Worm (Caenorhabditis elegans) whole organism, L3 larva: ENCODE measurements around the gene cpl-1.

ENCODE experiments used
- aly-2 ChIP-seq: fragments of 150-350 bp; optimal IDR thresholded peaks from 2 replicates; lab custom pipeline; 2014; ENCODE audit warnings: missing biosample characterization, missing genetic modification characterization
- egl-27 ChIP-seq: sonication (generic microtip); optimal IDR thresholded peaks from 4 replicates; lab custom pipeline; 2017; ENCODE audit warnings: missing biosample characterization, missing genetic modification reagents, missing genetic modification characterization
- nhr-11 ChIP-seq: fragments of 150-350 bp; optimal IDR thresholded peaks from 2 replicates; lab custom pipeline; 2014; ENCODE audit warnings: missing biosample characterization, missing genetic modification characterization
- nhr-237 ChIP-seq: fragments of 150-350 bp; optimal IDR thresholded peaks from 2 replicates; lab custom pipeline; 2014; ENCODE audit warnings: missing biosample characterization, missing genetic modification characterization
- unc-62 ChIP-seq: fragments of 150-350 bp; sonication (generic microtip); optimal IDR thresholded peaks from 4 replicates; lab custom pipeline; 2014; ENCODE audit warnings: missing biosample characterization, missing genetic modification reagents, missing genetic modification characterization

ce11 chrV:16588428-16588827 is 6.7 kb downstream of the cpl-1 start, which contains the start of gene srw-73:
- TF ChIP-seq nhr-237 (tag; lab: Kevin White, UChicago) (no peak), unc-62 (no peak), egl-27 (tag; lab: Kevin White, UChicago) (no peak), nhr-11 (no peak), aly-2 (tag; lab: Kevin White, UChicago) (no peak)
